Worm (Caenorhabditis elegans): Measurements from ENCODE around the gene nhr-164.

Gene nhr-164

DNA sequence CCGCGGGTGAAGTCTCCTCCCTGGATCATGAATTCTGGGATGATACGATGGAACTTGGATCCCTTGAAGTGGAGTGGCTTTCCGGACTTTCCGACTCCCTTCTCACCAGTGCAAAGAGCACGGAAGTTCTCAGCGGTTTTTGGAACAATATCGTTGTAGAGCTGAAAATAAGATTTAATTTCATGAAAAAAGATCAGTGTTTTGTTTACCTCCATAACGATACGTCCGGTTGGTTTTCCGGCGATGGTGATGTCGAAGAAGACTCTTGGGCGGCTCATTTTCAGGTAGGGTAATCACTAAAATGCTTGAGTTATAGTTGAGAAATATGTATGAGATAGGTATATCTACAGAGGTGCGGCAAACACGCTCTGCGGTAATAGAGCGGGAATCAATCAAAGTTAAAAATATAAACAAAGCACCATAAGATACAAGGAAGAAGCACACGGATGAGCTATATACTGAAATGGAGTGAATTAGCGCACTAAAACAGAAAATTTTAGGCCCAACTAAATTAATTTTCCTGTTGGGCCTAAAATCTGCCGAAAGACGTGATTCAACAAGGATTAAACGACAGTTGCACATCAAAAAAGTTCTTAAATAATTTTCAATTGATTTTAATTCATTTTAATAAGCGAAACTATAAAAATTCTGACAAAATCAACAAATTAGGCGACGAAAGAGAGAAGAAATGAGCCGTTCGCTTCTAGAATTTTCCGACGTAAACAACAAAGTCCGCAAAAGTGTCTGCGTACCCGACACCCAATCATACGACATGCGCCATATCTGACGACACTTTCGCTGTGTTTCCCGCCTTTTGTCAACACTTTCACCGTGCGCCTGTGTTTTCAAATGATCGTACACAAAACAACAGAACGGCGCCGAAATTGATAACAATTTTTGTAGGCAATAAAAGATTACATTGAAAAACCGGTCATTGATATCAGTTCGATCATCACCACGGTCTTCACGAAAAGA, 48.2 kb downstream of the nhr-164 start, which contains the start of the genes cyn-7 and bath-36 (continued):
- TF ChIP-seq C06A6.2 (GFP tag; conservative IDR thresholded peaks at IDR 0.05) (0 out of 2 replicates have a peak, but pooled peaks have one; percentile 31), dox-1 (GFP tag; IDR thresholded peaks at IDR 0.05) (peak; percentile 68), snpc-1.3 (tag; optimal IDR thresholded peaks at IDR 0.05; ENCODE audit: insufficient read depth) (peak; percentile 38), Y95B8A.8 (GFP tag; IDR thresholded peaks at IDR 0.05) (0 out of 2 replicates have a peak, but pooled peaks have one; percentile 26), repo-1 (tag; optimal IDR thresholded peaks at IDR 0.05) (peak; percentile 14), hsf-1 (GFP tag; IDR thresholded peaks at IDR 0.05) (peak; percentile 99), ama-1 (optimal IDR thresholded peaks at IDR 0.05) (no peak), ama-1 (GFP tag; optimal IDR thresholded peaks at IDR 0.05) (no peak), mel-28 (tag; optimal IDR thresholded peaks at IDR 0.05; ENCODE audit: borderline replicate concordance) (no peak), sdz-38 (tag; optimal IDR thresholded peaks at IDR 0.05) (no peak), F49E8.2 (tag; optimal IDR thresholded peaks at IDR 0.05; ENCODE audit: insufficient read depth) (peak; percentile 15), Y53G8AR.9 (GFP tag; conservative IDR thresholded peaks at IDR 0.05) (0 out of 2 replicates have a peak, but pooled peaks have one; percentile 7), hmg-1.2 (GFP tag; IDR thresholded peaks at IDR 0.05) (peak; percentile 33), attf-6 (GFP tag; IDR thresholded peaks at IDR 0.05) (no peak), akir-1 (GFP tag; optimal IDR thresholded peaks at IDR 0.05) (no peak), atf-7 (tag; optimal IDR thresholded peaks at IDR 0.05) (peak; percentile 28), B0261.1 (tag; optimal IDR thresholded peaks at IDR 0.05) (peak; percentile 7), rpc-1 (optimal IDR thresholded peaks at IDR 0.05) (peak; percentile 28), rpc-1 (tag; optimal IDR thresholded peaks at IDR 0.05) (no peak), K12H6.12 (tag; optimal IDR thresholded peaks at IDR 0.05) (peak; percentile 1), efl-1 (GFP tag; optimal IDR thresholded peaks at IDR 0.05) (peak; percentile 73), F33H1.4 (GFP tag; IDR thresholded peaks at IDR 0.05) (peak; percentile 56), rcor-1 (GFP tag; IDR thresholded peaks at IDR 0.05) (peak; percentile 58), xnd-1 (tag; optimal IDR thresholded peaks at IDR 0.05) (peak; percentile 65), ZK185.1 (tag; optimal IDR thresholded peaks at IDR 0.05; ENCODE audit: poor library complexity, severe bottlenecking) (peak; percentile 72), pbrm-1 (GFP tag; IDR thresholded peaks at IDR 0.05) (peak; percentile 81), B0035.1 (tag; optimal IDR thresholded peaks at IDR 0.05) (no peak), ets-4 (GFP tag; optimal IDR thresholded peaks at IDR 0.05) (peak; percentile 10), hlh-12 (tag; optimal IDR thresholded peaks at IDR 0.05) (no peak), tlf-1 (GFP tag; optimal IDR thresholded peaks at IDR 0.05) (peak; percentile 86), snpc-3.4 (tag; optimal IDR thresholded peaks at IDR 0.05) (peak; percentile 76), lin-26 (GFP tag; IDR thresholded peaks at IDR 0.05) (peak; percentile 34; the same call in 1 of the 2 replicates), ztf-22 (GFP tag; optimal IDR thresholded peaks at IDR 0.05) (peak; percentile 9)

DNA sequence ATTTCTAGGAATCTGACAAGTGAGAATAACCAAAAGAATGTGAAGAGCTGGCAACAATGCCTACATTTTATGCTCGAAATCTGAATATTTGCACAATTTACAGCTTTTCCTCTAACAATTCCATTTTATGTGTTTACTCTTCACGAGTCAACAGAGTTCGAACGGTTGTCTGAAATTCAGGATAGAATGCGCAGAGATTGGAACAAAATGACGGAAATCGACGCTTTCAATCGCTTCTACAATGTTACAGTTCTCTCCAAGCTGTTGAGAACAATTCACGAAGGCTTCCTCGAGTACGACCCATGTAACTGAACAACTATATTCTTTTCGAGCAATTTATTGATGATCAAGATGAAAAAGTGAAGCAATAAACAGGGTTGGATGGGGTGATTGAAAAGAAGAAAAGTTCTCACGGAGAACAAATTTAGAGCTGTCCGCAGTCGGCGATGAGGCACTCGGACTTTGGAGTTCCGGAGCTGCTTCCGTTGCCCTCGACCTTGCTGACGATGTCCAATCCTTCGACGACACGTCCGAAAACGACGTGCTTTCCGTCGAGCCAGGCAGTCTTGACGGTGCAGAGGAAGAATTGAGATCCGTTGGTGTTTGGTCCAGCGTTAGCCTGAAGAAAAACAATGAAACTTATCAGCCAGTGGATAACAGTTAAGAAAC, 49.2 kb downstream of the nhr-164 start, which contains the start of gene Y75B12B.3:
Gene Y75B12B.3, minus strand, starts transcription at position 21 of the 669 bp plus-strand sequence.
- no peak for TF ChIP-seq ccch-3 (GFP tag; optimal IDR thresholded peaks at IDR 0.05)
- TF ChIP-seq snpc-1.3 (tag; optimal IDR thresholded peaks at IDR 0.05; ENCODE audit: insufficient read depth): peak; percentile 43
- peak; percentile 54 for TF ChIP-seq ztf-18 (tag; optimal IDR thresholded peaks at IDR 0.05)
- 0 out of 2 replicates have a peak, but pooled peaks have one; percentile 9 for TF ChIP-seq nfyb-1 (GFP tag; IDR thresholded peaks at IDR 0.05)
- TF ChIP-seq dox-1 (GFP tag; IDR thresholded peaks at IDR 0.05): peak; percentile 32; the same call in 1 of the 2 replicates
- TF ChIP-seq K11D2.4 (GFP tag; IDR thresholded peaks at IDR 0.05): no peak
- TF ChIP-seq attf-6 (GFP tag; IDR thresholded peaks at IDR 0.05): peak; percentile 50; the same call in 1 of the 2 replicates
- TF ChIP-seq B0035.1 (tag; optimal IDR thresholded peaks at IDR 0.05): no peak
- no peak for TF ChIP-seq T07F8.4 (tag; optimal IDR thresholded peaks at IDR 0.05)
- TF ChIP-seq F37B4.10 (GFP tag; IDR thresholded peaks at IDR 0.05): no peak
- no peak for TF ChIP-seq F10E7.11 (tag; optimal IDR thresholded peaks at IDR 0.05)
- no peak for TF ChIP-seq lin-40 (tag; optimal IDR thresholded peaks at IDR 0.05)
- no peak for TF ChIP-seq ets-4 (GFP tag; optimal IDR thresholded peaks at IDR 0.05)
- 0 out of 2 replicates have a peak, but pooled peaks have one; percentile 32 for TF ChIP-seq Y79H2A.3 (GFP tag; conservative IDR thresholded peaks at IDR 0.05)
- TF ChIP-seq cebp-1 (GFP tag; IDR thresholded peaks at IDR 0.05): no peak
- TF ChIP-seq cebp-1 (tag; optimal IDR thresholded peaks at IDR 0.05): peak; percentile 29
- peak; percentile 11 for TF ChIP-seq xnd-1 (tag; optimal IDR thresholded peaks at IDR 0.05)
- TF ChIP-seq pbrm-1 (GFP tag; IDR thresholded peaks at IDR 0.05): 0 out of 2 replicates have a peak, but pooled peaks have one; percentile 52
- no peak for TF ChIP-seq zim-3 (tag; optimal IDR thresholded peaks at IDR 0.05)

Measured in whole organism, young adult.